Fruit fly (Drosophila melanogaster): ENCODE results near the gene vig2.

The vig2 gene

DNA sequence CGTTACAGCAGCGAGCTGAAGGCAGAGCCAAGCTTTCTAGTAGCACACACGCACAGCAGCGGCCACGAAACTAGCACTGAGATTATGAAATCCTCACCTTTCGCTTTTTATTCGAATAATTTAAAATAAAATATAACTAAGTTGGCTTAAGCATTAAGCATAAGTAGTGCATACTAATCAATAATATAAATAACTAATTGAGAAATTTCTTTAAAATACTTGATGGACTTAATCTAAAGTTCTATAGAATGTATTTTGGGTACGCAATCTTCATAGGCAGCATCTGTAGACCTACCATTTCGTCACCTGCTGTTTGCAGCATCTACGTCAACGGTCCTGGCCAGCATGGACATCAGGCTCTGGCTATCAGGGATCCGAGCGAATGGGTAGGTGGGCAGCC lies 29.2 kb downstream of the vig2 start (continued):
- TF ChIP-seq p53 (GFP tag; optimal IDR thresholded peaks at IDR 0.05) = no peak
- TF ChIP-seq fd64A (GFP tag; optimal IDR thresholded peaks at IDR 0.05) = no peak
- no peak for TF ChIP-seq fd96Cb (tag; optimal IDR thresholded peaks at IDR 0.05)
- TF ChIP-seq tll (GFP tag; optimal IDR thresholded peaks at IDR 0.05) = no peak
- TF ChIP-seq prd (optimal IDR thresholded peaks at IDR 0.05) = no peak
- TF ChIP-seq prd (GFP tag; IDR thresholded peaks at IDR 0.05) = no peak
- no peak for TF ChIP-seq ttk (GFP tag; IDR thresholded peaks at IDR 0.05)
- TF ChIP-seq CG9876 (GFP tag; optimal IDR thresholded peaks at IDR 0.05) = no peak
- peak; percentile 45 for TF ChIP-seq Meics (GFP tag; optimal IDR thresholded peaks at IDR 0.05)
- TF ChIP-seq tup (GFP tag; optimal IDR thresholded peaks at IDR 0.05) = no peak
- TF ChIP-seq BtbVII (GFP tag; optimal IDR thresholded peaks at IDR 0.05) = no peak
- no peak for TF ChIP-seq Lpt (GFP tag; optimal IDR thresholded peaks at IDR 0.05)
- no peak for TF ChIP-seq esg (GFP tag; conservative IDR thresholded peaks at IDR 0.05)
- TF ChIP-seq CG7987 (GFP tag; optimal IDR thresholded peaks at IDR 0.05) = no peak
- TF ChIP-seq grn (GFP tag; optimal IDR thresholded peaks at IDR 0.05) = no peak
- no peak for TF ChIP-seq phol (tag; optimal IDR thresholded peaks at IDR 0.05)
- TF ChIP-seq aop (GFP tag; IDR thresholded peaks at IDR 0.05) = no peak
- TF ChIP-seq dan (GFP tag; IDR thresholded peaks at IDR 0.05) = no peak
- no peak for TF ChIP-seq CG6765 (GFP tag; optimal IDR thresholded peaks at IDR 0.05)
- no peak for TF ChIP-seq amos (GFP tag; IDR thresholded peaks at IDR 0.05; ENCODE audit: partially characterized antibody)
- TF ChIP-seq Dref (GFP tag; IDR thresholded peaks at IDR 0.05) = no peak
- no peak for TF ChIP-seq pros (GFP tag; optimal IDR thresholded peaks at IDR 0.05)
- no peak for TF ChIP-seq CG2202 (tag; optimal IDR thresholded peaks at IDR 0.05)
- TF ChIP-seq eyg (GFP tag; optimal IDR thresholded peaks at IDR 0.05) = no peak
- TF ChIP-seq CG17612 (GFP tag; IDR thresholded peaks at IDR 0.05) = no peak
- TF ChIP-seq CG17385 (GFP tag; optimal IDR thresholded peaks at IDR 0.05) = peak; percentile 1
- no peak for TF ChIP-seq CG33557 (GFP tag; optimal IDR thresholded peaks at IDR 0.05)
- no peak for TF ChIP-seq lmd (GFP tag; IDR thresholded peaks at IDR 0.05)
- no peak for TF ChIP-seq ind (GFP tag; optimal IDR thresholded peaks at IDR 0.05)
- no peak for TF ChIP-seq CG1792 (GFP tag; optimal IDR thresholded peaks at IDR 0.05)
- TF ChIP-seq cato (GFP tag; optimal IDR thresholded peaks at IDR 0.05; ENCODE audit: borderline replicate concordance) = no peak
- TF ChIP-seq da (GFP tag; optimal IDR thresholded peaks at IDR 0.05) = no peak
- TF ChIP-seq ATbp (GFP tag; optimal IDR thresholded peaks at IDR 0.05) = no peak
- TF ChIP-seq sisA (GFP tag; IDR thresholded peaks at IDR 0.05) = no peak
- TF ChIP-seq scrt (GFP tag; optimal IDR thresholded peaks at IDR 0.05) = peak; percentile 37
- no peak for TF ChIP-seq CG13123 (GFP tag; optimal IDR thresholded peaks at IDR 0.05)
- no peak for TF ChIP-seq Abd-B (GFP tag; optimal IDR thresholded peaks at IDR 0.05)
- TF ChIP-seq CG4707 (GFP tag; optimal IDR thresholded peaks at IDR 0.05) = no peak
- no peak for TF ChIP-seq ci (GFP tag; IDR thresholded peaks at IDR 0.05)
- no peak for TF ChIP-seq CG32767 (GFP tag; IDR thresholded peaks at IDR 0.05)
- TF ChIP-seq CG18764 (GFP tag; optimal IDR thresholded peaks at IDR 0.05) = no peak
- no peak for TF ChIP-seq rib (GFP tag; IDR thresholded peaks at IDR 0.05)
- no peak for TF ChIP-seq ems (GFP tag; optimal IDR thresholded peaks at IDR 0.05)
- no peak for TF ChIP-seq Poxn (GFP tag; IDR thresholded peaks at IDR 0.05)
- TF ChIP-seq CG34422 (GFP tag; IDR thresholded peaks at IDR 0.05) = no peak
- no peak for TF ChIP-seq Neu2 (GFP tag; optimal IDR thresholded peaks at IDR 0.05; ENCODE audit: borderline replicate concordance)
- TF ChIP-seq YL-1 (GFP tag; optimal IDR thresholded peaks at IDR 0.05) = no peak
- peak; percentile 13 for TF ChIP-seq CG10209 (GFP tag; optimal IDR thresholded peaks at IDR 0.05)
- no peak for TF ChIP-seq nau (GFP tag; optimal IDR thresholded peaks at IDR 0.05)
- TF ChIP-seq pita (GFP tag; optimal IDR thresholded peaks at IDR 0.05) = no peak
- no peak for TF ChIP-seq nom (GFP tag; optimal IDR thresholded peaks at IDR 0.05)
- TF ChIP-seq Dp (GFP tag; optimal IDR thresholded peaks at IDR 0.05) = no peak
